Fruit fly (Drosophila melanogaster) whole organism, wandering third instar larva: ENCODE data around the gene Rala.

ENCODE experiments used
- Abd-B ChIP-seq: fragments of >200 bp; optimal IDR thresholded peaks from 2 replicates; lab custom pipeline; 2017; ENCODE audit warnings: missing biosample characterization, missing genetic modification characterization
- CG32264 ChIP-seq: fragments of 200-800 bp; sonication (Bioruptor generic); optimal IDR thresholded peaks from 2 replicates; lab custom pipeline; 2016; ENCODE audit warnings: missing biosample characterization, missing genetic modification characterization
- CG9705 ChIP-seq: fragments of 200-800 bp; sonication (Bioruptor generic); optimal IDR thresholded peaks from 2 replicates; lab custom pipeline; 2018; ENCODE audit warnings: missing biosample characterization, mild to moderate bottlenecking, missing genetic modification characterization
- CrebA ChIP-seq: fragments of 200-800 bp; sonication (Bioruptor generic); optimal IDR thresholded peaks from 2 replicates; lab custom pipeline; 2016; ENCODE audit warnings: missing biosample characterization, mild to moderate bottlenecking, missing genetic modification characterization, borderline replicate concordance
- Dfd ChIP-seq: fragments of >200 bp; optimal IDR thresholded peaks from 2 replicates; lab custom pipeline; 2017; ENCODE audit warnings: missing biosample characterization, missing genetic modification characterization
- Dif ChIP-seq: fragments of 200-275, 200-300 bp; sonication (Bioruptor generic); optimal IDR thresholded peaks from 2 replicates; lab custom pipeline; 2018; ENCODE audit warnings: missing biosample characterization, missing genetic modification characterization; ENCODE audit not compliant: partially characterized antibody
- GATAd ChIP-seq: sonication (Bioruptor generic); optimal IDR thresholded peaks from 2 replicates; lab custom pipeline; 2016; ENCODE audit warnings: missing biosample characterization, missing genetic modification characterization
- HLH106 ChIP-seq: fragments of 200-800 bp; optimal IDR thresholded peaks from 3 replicates; lab custom pipeline; 2019; ENCODE audit warnings: missing biosample characterization, mild to moderate bottlenecking, missing genetic modification characterization, moderate library complexity
- Hnf4 ChIP-seq: fragments of 200-800 bp; sonication (Bioruptor generic); optimal IDR thresholded peaks from 2 replicates; lab custom pipeline; 2016; ENCODE audit warnings: missing biosample characterization, mild to moderate bottlenecking, missing genetic modification characterization
- Hr78 ChIP-seq: fragments of >200 bp; optimal IDR thresholded peaks from 2 replicates; lab custom pipeline; 2017; ENCODE audit warnings: missing biosample characterization, missing genetic modification characterization
- Hr83 ChIP-seq: fragments of 200-300 bp; sonication (Bioruptor generic); optimal IDR thresholded peaks from 2 replicates; lab custom pipeline; 2016; ENCODE audit warnings: missing biosample characterization, mild to moderate bottlenecking, missing genetic modification characterization, moderate library complexity; ENCODE audit not compliant: poor library complexity, severe bottlenecking
- Jra ChIP-seq: sonication (Bioruptor generic); optimal IDR thresholded peaks from 2 replicates; lab custom pipeline; 2016; ENCODE audit warnings: missing biosample characterization, missing genetic modification characterization
- Mio ChIP-seq: sonication (Bioruptor generic); optimal IDR thresholded peaks from 2 replicates; lab custom pipeline; 2016; ENCODE audit warnings: missing biosample characterization, missing genetic modification characterization
- Myc ChIP-seq: fragments of >200 bp; optimal IDR thresholded peaks from 2 replicates; lab custom pipeline; 2017
- N ChIP-seq: fragments of >200 bp; optimal IDR thresholded peaks from 2 replicates; lab custom pipeline; 2018; ENCODE audit warnings: missing biosample characterization, missing external identifiers, missing genetic modification characterization
- OdsH ChIP-seq: fragments of 200-800 bp; sonication (Bioruptor generic); optimal IDR thresholded peaks from 2 replicates; lab custom pipeline; 2016; ENCODE audit warnings: missing biosample characterization, mild to moderate bottlenecking, missing genetic modification characterization
- Rel ChIP-seq, 2 experiments: fragments of 200-800 bp; sonication (Bioruptor generic) in 1 of 2; optimal IDR thresholded peaks; 2 replicates in 1 of 2; 3 replicates in 1 of 2; lab custom pipeline; 2016 to 2019; ENCODE audit warnings: mild to moderate bottlenecking in 2 of 2, missing biosample characterization in 2 of 2, missing genetic modification characterization in 2 of 2, moderate library complexity in 1 of 2
- Sp1 ChIP-seq: fragments of 200-800 bp; sonication (Bioruptor generic); optimal IDR thresholded peaks from 3 replicates; lab custom pipeline; 2019; ENCODE audit warnings: missing biosample characterization, mild to moderate bottlenecking, missing genetic modification characterization, moderate library complexity
- Vsx2 ChIP-seq: fragments of 200-300, 225-300 bp; sonication (Bioruptor generic); optimal IDR thresholded peaks from 2 replicates; lab custom pipeline; 2018; ENCODE audit warnings: missing biosample characterization, missing genetic modification characterization; ENCODE audit not compliant: partially characterized antibody
- br ChIP-seq: fragments of 200-800 bp; sonication (Bioruptor generic); optimal IDR thresholded peaks from 2 replicates; lab custom pipeline; 2016; ENCODE audit warnings: missing biosample characterization, missing genetic modification characterization
- brk ChIP-seq: fragments of 200-800 bp; sonication (Bioruptor generic); optimal IDR thresholded peaks from 2 replicates; lab custom pipeline; 2016; ENCODE audit warnings: missing biosample characterization, mild to moderate bottlenecking, missing genetic modification characterization
- dl ChIP-seq, 2 experiments: fragments of 175-275, 200-275 bp in 1 of 2; fragments of 200-275 bp in 1 of 2; sonication (Bioruptor generic); optimal IDR thresholded peaks; lab custom pipeline; 2018; ENCODE audit warnings: mild to moderate bottlenecking in 2 of 2, missing biosample characterization in 2 of 2, missing genetic modification characterization in 2 of 2, moderate library complexity in 2 of 2; ENCODE audit not compliant: partially characterized antibody in 2 of 2, insufficient read depth in 1 of 2
- dmrt93B ChIP-seq: fragments of 200-800 bp; sonication (Bioruptor generic); optimal IDR thresholded peaks from 2 replicates; lab custom pipeline; 2018; ENCODE audit warnings: missing biosample characterization, mild to moderate bottlenecking, missing genetic modification characterization
- dsf ChIP-seq: sonication (Bioruptor generic); optimal IDR thresholded peaks from 2 replicates; lab custom pipeline; 2016; ENCODE audit warnings: missing biosample characterization, missing genetic modification characterization, borderline replicate concordance
- ey ChIP-seq: fragments of 200-800 bp; sonication (Bioruptor generic); optimal IDR thresholded peaks from 2 replicates; lab custom pipeline; 2016; ENCODE audit warnings: missing biosample characterization, missing genetic modification characterization
- foxo ChIP-seq, 2 experiments: fragments of 200-800 bp; sonication (Bioruptor generic); optimal IDR thresholded peaks; 2 replicates in 1 of 2; 3 replicates in 1 of 2; lab custom pipeline; 2016 to 2017; ENCODE audit warnings: missing biosample characterization in 2 of 2, missing genetic modification characterization in 2 of 2
- fru ChIP-seq: fragments of 200-800 bp; sonication (Bioruptor generic); optimal IDR thresholded peaks from 3 replicates; lab custom pipeline; 2016; ENCODE audit warnings: missing biosample characterization, mild to moderate bottlenecking, missing genetic modification characterization
- h ChIP-seq: fragments of 200-800 bp; sonication (Bioruptor generic); optimal IDR thresholded peaks from 3 replicates; lab custom pipeline; 2016; ENCODE audit warnings: missing biosample characterization, mild to moderate bottlenecking, missing genetic modification characterization
- jim ChIP-seq: fragments of 175-275, 200-325 bp; sonication (Bioruptor generic); optimal IDR thresholded peaks from 2 replicates; lab custom pipeline; 2016; ENCODE audit warnings: missing biosample characterization, mild to moderate bottlenecking, missing genetic modification characterization
- lola ChIP-seq: fragments of >200 bp; optimal IDR thresholded peaks from 2 replicates; lab custom pipeline; 2017; ENCODE audit warnings: missing biosample characterization, missing genetic modification characterization
- pan ChIP-seq: fragments of >200 bp; optimal IDR thresholded peaks from 2 replicates; lab custom pipeline; 2017
- psq ChIP-seq: fragments of 200-800 bp; sonication (Bioruptor generic); optimal IDR thresholded peaks from 3 replicates; lab custom pipeline; 2017; ENCODE audit warnings: missing biosample characterization, mild to moderate bottlenecking, missing genetic modification characterization, moderate library complexity
- rgr ChIP-seq: fragments of 200-800 bp; sonication (Bioruptor generic); optimal IDR thresholded peaks from 3 replicates; lab custom pipeline; 2016; ENCODE audit warnings: missing biosample characterization, mild to moderate bottlenecking, missing genetic modification characterization
- sage ChIP-seq: fragments of 200-800 bp; sonication (Bioruptor generic); optimal IDR thresholded peaks from 2 replicates; lab custom pipeline; 2016; ENCODE audit warnings: missing biosample characterization, mild to moderate bottlenecking, missing genetic modification characterization
- sv ChIP-seq: fragments of 200-800 bp; sonication (Bioruptor generic); optimal IDR thresholded peaks from 3 replicates; lab custom pipeline; 2016; ENCODE audit warnings: missing biosample characterization, missing genetic modification characterization
- tai ChIP-seq: sonication (Bioruptor generic); optimal IDR thresholded peaks from 2 replicates; lab custom pipeline; 2016; ENCODE audit warnings: missing biosample characterization, missing genetic modification characterization
- usp ChIP-seq: fragments of >200 bp; optimal IDR thresholded peaks from 2 replicates; lab custom pipeline; 2017; ENCODE audit warnings: missing biosample characterization, missing genetic modification characterization
- woc ChIP-seq: sonication (Bioruptor generic); optimal IDR thresholded peaks from 2 replicates; lab custom pipeline; 2016; ENCODE audit warnings: missing biosample characterization, mild to moderate bottlenecking, missing genetic modification characterization

Gene Rala

dm6 chrX:3762914-3763489, 43.6 kb upstream of the Rala start:
- TF ChIP-seq jim (GFP tag; lab: Kevin White, UChicago), result no peak
- no peak for TF ChIP-seq Sp1
- peak; percentile 12 for TF ChIP-seq ey (GFP tag; lab: Kevin White, UChicago)
- TF ChIP-seq h (GFP tag; lab: Kevin White, UChicago), result peak; percentile 1
- TF ChIP-seq Dfd (GFP tag; lab: Kevin White, UChicago), result no peak
- no peak for TF ChIP-seq Vsx2 (GFP tag; lab: Kevin White, UChicago)
- no peak for TF ChIP-seq CG9705 (GFP tag; lab: Kevin White, UChicago)
- TF ChIP-seq foxo (GFP tag; optimal IDR thresholded peaks at IDR 0.05; lab: Kevin White, UChicago), result peak in 1 of 2 experiments; percentile 28

DNA sequence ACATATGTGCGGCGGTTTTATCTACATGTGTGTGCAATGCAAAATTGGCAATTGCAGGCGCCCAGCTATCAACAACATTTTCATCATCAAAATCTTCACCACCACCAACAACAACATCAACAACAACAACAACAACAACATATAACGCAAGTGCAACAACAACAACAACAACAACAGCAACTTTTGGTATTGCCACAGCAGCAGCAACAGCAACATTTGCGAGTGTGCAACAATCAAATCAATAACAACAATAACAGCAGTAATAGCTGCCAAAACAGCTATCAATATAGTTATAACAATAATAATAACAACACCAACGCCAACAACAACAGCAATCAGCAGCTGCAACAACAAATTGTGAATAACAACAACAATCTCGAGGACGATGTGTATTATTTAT, 43.0 kb upstream of the Rala start:
- TF ChIP-seq Hnf4 (GFP tag; lab: Kevin White, UChicago) (no peak), Dfd (GFP tag; lab: Kevin White, UChicago) (peak; percentile 64), Dif (GFP tag; lab: Kevin White, UChicago) (no peak), Jra (GFP tag; lab: Kevin White, UChicago) (no peak)

DNA sequence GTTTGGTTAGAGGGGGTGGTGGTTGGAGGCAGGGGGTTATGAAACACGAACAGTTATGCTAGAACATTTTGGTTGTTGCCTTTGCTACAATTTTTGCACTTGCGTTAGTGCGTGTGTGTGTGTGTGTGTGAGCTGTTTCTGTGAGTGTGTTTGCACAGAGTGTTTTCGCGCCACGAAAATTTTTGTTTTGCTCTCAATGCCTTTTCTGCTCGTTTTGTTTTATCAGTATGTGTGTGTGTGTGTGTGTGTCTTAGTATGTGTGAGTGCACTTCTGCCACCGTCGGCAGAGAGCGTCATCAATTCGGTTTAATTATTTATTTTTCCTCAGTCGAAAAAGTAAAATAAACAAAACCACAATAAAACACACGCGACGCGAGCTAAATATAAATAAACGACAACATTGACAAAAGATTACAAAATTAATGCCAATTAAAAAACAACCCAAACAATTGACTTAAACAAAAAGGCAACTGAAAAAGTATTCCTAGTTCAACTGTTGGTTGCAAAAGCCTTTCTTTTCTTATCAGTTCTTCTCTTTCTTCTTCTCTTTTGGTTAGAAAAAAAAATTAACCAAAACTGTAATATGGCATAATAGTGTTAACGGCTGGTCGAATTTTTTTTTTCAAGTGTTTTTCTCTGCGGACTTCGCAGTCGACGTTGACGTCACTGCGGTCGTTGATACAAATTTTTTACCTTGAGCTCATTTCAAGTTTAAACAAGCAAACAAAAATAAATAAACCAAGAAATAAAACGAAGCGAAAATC, 42.1 kb upstream of the Rala start:
- TF ChIP-seq br (peak; percentile 88), CG9705 (GFP tag; lab: Kevin White, UChicago) (peak; percentile 5), tai (GFP tag; lab: Kevin White, UChicago) (peak; percentile 14), h (GFP tag; lab: Kevin White, UChicago) (peak; percentile 86), foxo (GFP tag; optimal IDR thresholded peaks at IDR 0.05; lab: Kevin White, UChicago) (peak; percentile 56 to 89), Abd-B (no peak), Dif (GFP tag; lab: Kevin White, UChicago) (no peak), Vsx2 (GFP tag; lab: Kevin White, UChicago) (no peak), woc (peak; percentile 69), HLH106 (peak; percentile 73), OdsH (GFP tag; lab: Kevin White, UChicago) (peak; percentile 85), dmrt93B (peak; percentile 73), Mio (GFP tag; lab: Kevin White, UChicago) (no peak), Myc (lab: Kevin White, UChicago) (no peak), fru (GFP tag; lab: Kevin White, UChicago) (peak; percentile 88), pan (no peak), CG32264 (peak; percentile 75), sage (GFP tag; lab: Kevin White, UChicago) (no peak), CrebA (GFP tag; lab: Kevin White, UChicago) (no peak), psq (GFP tag; lab: Kevin White, UChicago) (peak; percentile 76), Dfd (GFP tag; lab: Kevin White, UChicago) (peak; percentile 38), N (GFP tag; lab: Kevin White, UChicago) (no peak), jim (GFP tag; lab: Kevin White, UChicago) (no peak), Hr83 (no peak), dl (GFP tag; optimal IDR thresholded peaks at IDR 0.05; lab: Kevin White, UChicago; ENCODE audit: insufficient read depth in 1 of 2, partially characterized antibody in 2 of 2) (no peak), rgr (peak; percentile 79), brk (no peak), Hr78 (GFP tag; lab: Kevin White, UChicago) (no peak), usp (GFP tag; lab: Kevin White, UChicago) (no peak), GATAd (GFP tag; lab: Kevin White, UChicago) (no peak), Hnf4 (GFP tag; lab: Kevin White, UChicago) (peak; percentile 62), lola (GFP tag; lab: Kevin White, UChicago) (no peak), sv (no peak), ey (GFP tag; lab: Kevin White, UChicago) (peak; percentile 83), Rel (GFP tag; optimal IDR thresholded peaks at IDR 0.05; lab: Kevin White, UChicago) (no peak), Rel (tag; optimal IDR thresholded peaks at IDR 0.05; lab: Kevin White, UChicago) (peak; percentile 88), dsf (GFP tag; lab: Kevin White, UChicago) (peak; percentile 50), Jra (GFP tag; lab: Kevin White, UChicago) (no peak), Sp1 (peak; percentile 87)
